Worm (Caenorhabditis elegans) whole organism, young adult: ENCODE results near the gene fdgt-1.
"Not testable (repeated sequence)": the region's sequence is repeated elsewhere in the genome, so short reads cannot be mapped to it uniquely, and the experiment has no call there.

Source experiments
- atf-7 ChIP-seq: sonication (generic microtip); optimal IDR thresholded peaks from 2 replicates; lab custom pipeline; 2017; ENCODE audit warnings: mild to moderate bottlenecking, missing genetic modification characterization, missing compliant biosample characterization
- attf-3 ChIP-seq: fragments of 200-800 bp; sonication (Bioruptor generic); conservative IDR thresholded peaks from 2 replicates; pipeline ENCODE4 v1.3.6; 2022; ENCODE audit warnings: missing genetic modification reagents, missing genetic modification characterization, missing compliant biosample characterization
- attf-5 ChIP-seq: fragments of 200-800 bp; sonication (Bioruptor generic); optimal IDR thresholded peaks from 2 replicates; lab custom pipeline; 2018; ENCODE audit warnings: mild to moderate bottlenecking, missing genetic modification characterization, missing compliant biosample characterization
- attf-6 ChIP-seq: fragments of 200-800 bp; sonication (Bioruptor generic); IDR thresholded peaks from 2 replicates; pipeline ENCODE4 v1.3.6; 2022; ENCODE audit warnings: missing genetic modification reagents, missing genetic modification characterization, missing compliant biosample characterization
- ceh-27 ChIP-seq: fragments of 200-800 bp; sonication (Bioruptor generic); optimal IDR thresholded peaks from 2 replicates; lab custom pipeline; 2018; ENCODE audit warnings: mild to moderate bottlenecking, missing genetic modification characterization, moderate library complexity, missing compliant biosample characterization
- egl-44 ChIP-seq: fragments of 200-800 bp; sonication (Bioruptor generic); IDR thresholded peaks from 2 replicates; pipeline ENCODE4 v1.3.6; 2022; ENCODE audit warnings: missing genetic modification reagents, missing genetic modification characterization, missing compliant biosample characterization
- lsl-1 ChIP-seq: fragments of 200-800 bp; sonication (Bioruptor generic); optimal IDR thresholded peaks from 2 replicates; lab custom pipeline; 2018; ENCODE audit warnings: mild to moderate bottlenecking, missing genetic modification characterization, moderate library complexity, missing compliant biosample characterization
- pha-4 ChIP-seq: fragments of 150-350 bp; sonication (generic microtip); optimal IDR thresholded peaks from 2 replicates; lab custom pipeline; 2014; ENCODE audit warnings: missing biosample characterization, missing genetic modification reagents, missing genetic modification characterization
- unc-62 ChIP-seq: fragments of 150-350 bp; optimal IDR thresholded peaks from 2 replicates; lab custom pipeline; 2014; ENCODE audit warnings: missing biosample characterization, missing genetic modification reagents, missing genetic modification characterization

DNA sequence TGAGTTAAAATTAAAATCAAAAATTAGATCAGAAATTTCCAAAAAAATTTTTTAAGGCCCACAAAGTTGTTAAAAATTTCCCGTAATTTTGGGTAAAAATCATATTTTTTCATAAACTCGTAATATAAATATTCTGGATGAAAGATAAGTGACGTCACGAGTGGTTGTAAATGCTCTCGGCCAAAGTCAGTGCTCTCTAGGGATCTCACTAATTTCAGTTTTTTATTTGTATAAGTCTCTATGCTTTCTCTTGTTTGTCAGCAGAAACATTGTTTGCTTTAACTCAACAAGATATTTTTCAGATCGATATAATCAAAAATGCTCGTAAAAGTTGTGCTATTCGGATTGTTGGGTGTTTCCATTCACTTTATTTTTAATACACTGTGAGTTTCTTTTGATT lies 38.8 kb downstream of the fdgt-1 start, which contains the start of gene K05F6.4:
- TF ChIP-seq lsl-1; ceh-27 (GFP tag; lab: Kevin White, UChicago); atf-7; pha-4; attf-5 (GFP tag; lab: Kevin White, UChicago); unc-62; attf-3 (GFP tag; lab: Robert Waterston, UW); attf-6; egl-44 (GFP tag; lab: Robert Waterston, UW): not testable (repeated sequence)
